Fruit fly (Drosophila melanogaster): ENCODE data around the gene CG12971.

CG12971 gene

dm6 chr3L:21380126-21380525 is 23.8 kb upstream of the CG12971 start:
- TF ChIP-seq pan (optimal IDR thresholded peaks at IDR 0.05) (no peak), Dll (optimal IDR thresholded peaks at IDR 0.05) (no peak), EcR (GFP tag; optimal IDR thresholded peaks at IDR 0.05) (no peak), CG8478 (optimal IDR thresholded peaks at IDR 0.05) (no peak), psq (optimal IDR thresholded peaks at IDR 0.05) (no peak), usp (GFP tag; optimal IDR thresholded peaks at IDR 0.05) (no peak)

dm6 chr3L:21371230-21371629 is 14.9 kb upstream of the CG12971 start:
- TF ChIP-seq psq (optimal IDR thresholded peaks at IDR 0.05) (no peak), pan (optimal IDR thresholded peaks at IDR 0.05) (no peak), usp (GFP tag; optimal IDR thresholded peaks at IDR 0.05) (no peak), Dll (optimal IDR thresholded peaks at IDR 0.05) (no peak), CG8478 (optimal IDR thresholded peaks at IDR 0.05) (no peak), EcR (GFP tag; optimal IDR thresholded peaks at IDR 0.05) (no peak)

dm6 chr3L:21363926-21364537 is 7.7 kb upstream of the CG12971 start:
- TF ChIP-seq CG8478 (optimal IDR thresholded peaks at IDR 0.05): no peak
- no peak for TF ChIP-seq usp (GFP tag; optimal IDR thresholded peaks at IDR 0.05)

- TF ChIP-seq pan (optimal IDR thresholded peaks at IDR 0.05): no peak
- no peak for TF ChIP-seq usp (GFP tag; optimal IDR thresholded peaks at IDR 0.05)
- no peak for TF ChIP-seq EcR (GFP tag; optimal IDR thresholded peaks at IDR 0.05)
- TF ChIP-seq Dll (optimal IDR thresholded peaks at IDR 0.05): no peak
- TF ChIP-seq psq (optimal IDR thresholded peaks at IDR 0.05): no peak
- no peak for TF ChIP-seq CG8478 (optimal IDR thresholded peaks at IDR 0.05)
These were observed 3.6 kb upstream of the CG12971 start, which contains the start of gene CG32440 for dm6 chr3L:21359879-21360278. Gene CG32440 (plus strand): TSS chr3L:21360179.

DNA sequence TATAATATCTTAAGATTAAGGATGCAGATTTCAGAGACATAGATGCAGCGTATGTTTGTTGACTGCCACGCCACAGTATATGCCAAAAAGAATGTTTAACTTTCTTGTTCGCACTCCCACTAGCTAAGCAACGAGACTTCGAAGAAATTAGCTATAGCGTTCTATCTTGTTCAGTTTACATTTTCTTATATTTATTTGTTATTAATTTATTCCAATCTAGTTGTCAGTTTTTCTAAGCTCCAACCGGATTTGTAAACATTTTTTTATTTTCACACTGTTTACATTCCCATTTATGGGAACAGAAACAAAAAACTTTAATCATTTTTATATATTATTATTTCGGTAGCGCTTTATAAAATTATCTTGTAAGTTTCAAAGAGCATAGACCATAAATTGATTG is 1.1 kb upstream of the CG12971 start, which contains the start of gene CG32437:
TSS of gene CG32437 (plus strand) at position 301 of the 400 bp plus-strand sequence.
- TF ChIP-seq usp (GFP tag; optimal IDR thresholded peaks at IDR 0.05): no peak
- TF ChIP-seq Dll (optimal IDR thresholded peaks at IDR 0.05): no peak
- TF ChIP-seq psq (optimal IDR thresholded peaks at IDR 0.05): no peak

- no peak for TF ChIP-seq EcR (GFP tag; optimal IDR thresholded peaks at IDR 0.05)
- TF ChIP-seq psq (optimal IDR thresholded peaks at IDR 0.05): no peak
- no peak for TF ChIP-seq Dll (optimal IDR thresholded peaks at IDR 0.05)
- TF ChIP-seq usp (GFP tag; optimal IDR thresholded peaks at IDR 0.05): no peak
- TF ChIP-seq CG8478 (optimal IDR thresholded peaks at IDR 0.05): no peak
- TF ChIP-seq pan (optimal IDR thresholded peaks at IDR 0.05): no peak
These were observed 7.3 kb downstream of the CG12971 start, which contains the start of gene ebd2 for dm6 chr3L:21348983-21349432. Gene ebd2 (minus strand): TSS chr3L:21349288.

DNA sequence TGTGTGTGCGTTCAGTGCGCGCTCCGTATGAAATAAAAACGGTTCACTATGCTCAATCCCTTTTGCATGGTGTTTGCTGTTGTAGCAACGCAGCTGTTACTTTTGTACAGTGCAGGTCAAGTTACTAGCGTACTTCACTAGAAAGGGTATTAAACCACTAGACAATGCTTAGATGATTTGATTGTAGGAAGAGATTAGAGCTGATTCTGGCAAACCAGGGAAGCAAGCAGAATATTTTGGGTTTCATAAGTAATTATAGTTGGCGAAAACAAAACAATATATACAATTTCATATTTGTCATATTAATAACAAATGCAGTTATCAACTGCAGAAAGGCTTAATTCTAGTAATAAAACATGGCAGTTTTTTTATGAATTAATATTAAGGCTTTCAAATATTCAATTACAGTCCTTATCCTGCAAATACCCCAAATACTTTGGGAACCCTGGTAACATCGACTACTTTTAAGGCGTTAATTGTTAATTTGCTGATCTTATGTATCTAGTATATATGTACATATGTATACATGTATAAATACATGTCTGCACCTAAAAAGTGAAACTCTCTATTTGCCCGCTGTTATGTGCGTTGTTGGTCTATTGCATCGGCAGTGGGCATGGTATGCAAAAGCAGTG is 9.0 kb downstream of the CG12971 start:
- TF ChIP-seq CG8478 (optimal IDR thresholded peaks at IDR 0.05): no peak
- no peak for TF ChIP-seq Dll (optimal IDR thresholded peaks at IDR 0.05)
- TF ChIP-seq EcR (GFP tag; optimal IDR thresholded peaks at IDR 0.05): no peak
- no peak for TF ChIP-seq psq (optimal IDR thresholded peaks at IDR 0.05)

dm6 chr3L:21346463-21347196 is 9.7 kb downstream of the CG12971 start:
- TF ChIP-seq CG8478 (optimal IDR thresholded peaks at IDR 0.05): no peak
- TF ChIP-seq psq (optimal IDR thresholded peaks at IDR 0.05): no peak
- TF ChIP-seq EcR (GFP tag; optimal IDR thresholded peaks at IDR 0.05): no peak
- TF ChIP-seq pan (optimal IDR thresholded peaks at IDR 0.05): no peak
- TF ChIP-seq usp (GFP tag; optimal IDR thresholded peaks at IDR 0.05): no peak
- no peak for TF ChIP-seq Dll (optimal IDR thresholded peaks at IDR 0.05)

- TF ChIP-seq EcR (GFP tag; optimal IDR thresholded peaks at IDR 0.05) (no peak), Dll (optimal IDR thresholded peaks at IDR 0.05) (no peak), psq (optimal IDR thresholded peaks at IDR 0.05) (no peak), CG8478 (optimal IDR thresholded peaks at IDR 0.05) (no peak), usp (GFP tag; optimal IDR thresholded peaks at IDR 0.05) (no peak), pan (optimal IDR thresholded peaks at IDR 0.05) (no peak)
These were observed 12.8 kb downstream of the CG12971 start, which contains the start of the genes Tbc1d8-9 and CG32436 for dm6 chr3L:21343254-21344083. Gene Tbc1d8-9 (minus strand): TSS chr3L:21343716. Gene CG32436 (plus strand): TSS chr3L:21344033.

DNA sequence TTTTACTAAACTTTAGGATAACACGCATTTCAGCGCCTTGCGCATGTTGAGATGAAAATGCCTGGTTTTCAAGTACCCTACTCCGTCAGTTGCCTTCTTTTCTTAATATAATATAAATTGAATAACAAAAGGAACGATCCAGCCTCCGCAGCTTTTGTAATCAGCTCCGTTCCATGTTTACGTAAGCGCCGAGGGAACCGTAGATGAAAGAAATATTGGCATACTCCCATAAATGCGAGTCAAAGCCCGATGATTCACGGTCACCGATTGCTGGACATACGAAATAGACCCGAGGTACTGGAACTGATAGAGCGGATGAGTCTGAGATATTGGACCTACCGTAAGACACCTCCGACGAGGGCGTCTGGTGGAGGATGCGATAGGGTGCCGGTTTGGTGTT is 13.7 kb downstream of the CG12971 start:
- TF ChIP-seq pan (optimal IDR thresholded peaks at IDR 0.05) (no peak), psq (optimal IDR thresholded peaks at IDR 0.05) (no peak), Dll (optimal IDR thresholded peaks at IDR 0.05) (no peak), EcR (GFP tag; optimal IDR thresholded peaks at IDR 0.05) (no peak), usp (GFP tag; optimal IDR thresholded peaks at IDR 0.05) (no peak), CG8478 (optimal IDR thresholded peaks at IDR 0.05) (no peak)

DNA sequence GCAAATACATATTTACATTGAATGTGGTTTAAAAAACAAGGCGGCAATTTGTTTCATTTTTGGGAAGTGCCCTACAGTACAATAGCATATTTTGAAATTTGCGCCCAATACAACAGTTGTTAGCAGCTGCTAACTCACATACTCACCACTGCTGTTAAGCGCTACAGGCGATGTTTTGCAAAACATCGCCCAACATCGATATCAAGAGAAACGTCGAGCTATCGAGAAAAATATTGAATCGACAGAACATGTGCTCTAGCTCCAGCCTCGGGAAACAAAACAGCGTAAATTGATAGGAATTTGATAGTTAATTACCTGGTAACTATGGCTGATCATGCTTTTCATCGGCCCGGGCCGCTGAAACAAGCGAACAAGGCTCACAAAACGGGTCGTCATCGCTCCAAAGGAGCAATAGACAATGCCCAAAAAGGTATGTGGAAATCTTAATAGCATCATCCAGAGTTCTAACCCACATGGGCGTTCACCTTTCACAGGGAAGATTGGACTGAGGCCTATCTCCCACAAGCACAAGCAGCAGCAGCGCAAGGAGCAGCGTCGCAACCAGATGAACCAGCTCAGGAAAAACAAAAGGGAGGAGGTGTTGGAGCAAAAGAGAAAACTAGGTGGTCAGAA is 21.2 kb downstream of the CG12971 start, which contains the start of gene Tsr1:
TSS of gene Tsr1 (plus strand) at position 217 of the 633 bp plus-strand sequence.
- TF ChIP-seq usp (GFP tag; optimal IDR thresholded peaks at IDR 0.05): no peak
- no peak for TF ChIP-seq psq (optimal IDR thresholded peaks at IDR 0.05)
- TF ChIP-seq EcR (GFP tag; optimal IDR thresholded peaks at IDR 0.05): no peak
- TF ChIP-seq Dll (optimal IDR thresholded peaks at IDR 0.05): no peak
- no peak for TF ChIP-seq CG8478 (optimal IDR thresholded peaks at IDR 0.05)
- no peak for TF ChIP-seq pan (optimal IDR thresholded peaks at IDR 0.05)

Measured in whole organism.